Worm (Caenorhabditis elegans) whole organism, L4 larva: ENCODE results near the gene tra-1.

Experiments
- F26F4.8 ChIP-seq: fragments of 200-800 bp; sonication (Bioruptor generic); conservative IDR thresholded peaks from 2 replicates; pipeline ENCODE4 v1.3.6; 2022; ENCODE audit warnings: missing genetic modification characterization, missing compliant biosample characterization
- ZK337.2 ChIP-seq: fragments of 200-800 bp; sonication (Bioruptor generic); IDR thresholded peaks from 2 replicates; pipeline ENCODE4 v1.3.6; 2022; ENCODE audit warnings: missing genetic modification reagents, missing genetic modification characterization, missing compliant biosample characterization
- ama-1 ChIP-seq: fragments of 150-350 bp; optimal IDR thresholded peaks from 2 replicates; lab custom pipeline; 2014; ENCODE audit warnings: inconsistent platforms, mixed read lengths
- ceh-44 ChIP-seq: fragments of 200-800 bp; sonication (Bioruptor generic); IDR thresholded peaks from 2 replicates; pipeline ENCODE4 v1.3.6; 2022; ENCODE audit warnings: missing genetic modification reagents, missing genetic modification characterization, missing compliant biosample characterization
- daf-12 ChIP-seq: fragments of 150-350 bp; optimal IDR thresholded peaks from 2 replicates; lab custom pipeline; 2014; ENCODE audit warnings: missing biosample characterization, missing genetic modification reagents, missing genetic modification characterization
- fos-1 ChIP-seq: fragments of 150-350 bp; optimal IDR thresholded peaks from 2 replicates; lab custom pipeline; 2014; ENCODE audit warnings: missing biosample characterization, missing genetic modification characterization
- hmg-1.1 ChIP-seq: fragments of 200-800 bp; sonication (Bioruptor generic); IDR thresholded peaks from 2 replicates; pipeline ENCODE4 v1.3.6; 2022; ENCODE audit warnings: missing genetic modification reagents, missing genetic modification characterization, missing compliant biosample characterization
- jun-1 ChIP-seq: fragments of 150-350 bp; optimal IDR thresholded peaks from 2 replicates; lab custom pipeline; 2014; ENCODE audit warnings: missing biosample characterization, missing genetic modification reagents, missing genetic modification characterization
- lin-39 ChIP-seq: fragments of 150-350 bp; optimal IDR thresholded peaks from 2 replicates; lab custom pipeline; 2014; ENCODE audit warnings: missing biosample characterization, missing genetic modification reagents, missing genetic modification characterization
- lir-3 ChIP-seq: sonication (generic microtip); optimal IDR thresholded peaks from 2 replicates; lab custom pipeline; 2016; ENCODE audit warnings: mild to moderate bottlenecking, missing genetic modification characterization, missing compliant biosample characterization
- mxl-2 ChIP-seq: fragments of 200-800 bp; sonication (Bioruptor generic); conservative IDR thresholded peaks from 2 replicates; pipeline ENCODE4 v1.3.6; 2022; ENCODE audit warnings: missing genetic modification reagents, missing genetic modification characterization, missing compliant biosample characterization
- sdz-12 ChIP-seq: fragments of 200-800 bp; sonication (Bioruptor generic); optimal IDR thresholded peaks from 2 replicates; lab custom pipeline; 2018; ENCODE audit warnings: mild to moderate bottlenecking, missing genetic modification characterization, missing compliant biosample characterization
- ztf-11 ChIP-seq: fragments of 150-350 bp; optimal IDR thresholded peaks from 2 replicates; lab custom pipeline; 2014; ENCODE audit warnings: missing biosample characterization, missing genetic modification characterization

- TF ChIP-seq ceh-44 (GFP tag; lab: Robert Waterston, UW) (no peak), mxl-2 (no peak), lin-39 (no peak), daf-12 (no peak), hmg-1.1 (GFP tag; lab: Robert Waterston, UW) (no peak), ztf-11 (tag; lab: Kevin White, UChicago) (no peak), ama-1 (no peak), jun-1 (no peak), sdz-12 (GFP tag; lab: Kevin White, UChicago) (peak; percentile 3), fos-1 (no peak), F26F4.8 (GFP tag; lab: Robert Waterston, UW) (no peak), ZK337.2 (GFP tag; lab: Robert Waterston, UW) (no peak), lir-3 (tag; lab: Kevin White, UChicago) (no peak)
Observed at ce11 chrIII:11175642-11176217, 19.3 kb downstream of the tra-1 start.
